Fruit fly (Drosophila melanogaster) whole organism, embryonic: ENCODE measurements around the gene Cpr62Bc.
A peak's percentile ranks its signal among the peaks of the same experiment; 100 is the strongest.

Experiments
- Asciz ChIP-seq: fragments of 200-800 bp; sonication (Bioruptor generic); optimal IDR thresholded peaks from 2 replicates; lab custom pipeline; 2017; ENCODE audit warnings: missing biosample characterization, mild to moderate bottlenecking, missing genetic modification characterization, missing genetic modification reagents
- Awh ChIP-seq: fragments of 200-800 bp; sonication (Bioruptor generic); IDR thresholded peaks from 2 replicates; pipeline ENCODE4, ENCODE4 v1.3.6; 2022; ENCODE audit warnings: missing biosample characterization, missing genetic modification characterization
- B-H2 ChIP-seq: fragments of 200-800 bp; sonication (Bioruptor generic); optimal IDR thresholded peaks from 2 replicates; lab custom pipeline; 2018; ENCODE audit warnings: missing biosample characterization, mild to moderate bottlenecking, missing genetic modification characterization
- CG10543 ChIP-seq: fragments of 200-800 bp; sonication (Bioruptor generic); optimal IDR thresholded peaks from 3 replicates; lab custom pipeline; 2017; ENCODE audit warnings: missing biosample characterization, mild to moderate bottlenecking, missing genetic modification characterization, moderate library complexity
- CG11093 ChIP-seq: fragments of 200-800 bp; sonication (Bioruptor generic); IDR thresholded peaks from 3 replicates; pipeline ENCODE4 v1.3.6; 2022; ENCODE audit warnings: missing biosample characterization, missing genetic modification characterization
- CG11456 ChIP-seq: fragments of 200-800 bp; sonication (Bioruptor generic); IDR thresholded peaks from 3 replicates; pipeline ENCODE4 v1.3.6; 2022; ENCODE audit warnings: missing biosample characterization, missing genetic modification characterization
- CG11695 ChIP-seq: fragments of 200-800 bp; sonication (Bioruptor generic); IDR thresholded peaks from 3 replicates; pipeline ENCODE4 v1.3.6; 2022; ENCODE audit warnings: missing biosample characterization, missing genetic modification characterization
- CG12071 ChIP-seq: fragments of 200-800 bp; sonication (Bioruptor generic); optimal IDR thresholded peaks from 3 replicates; lab custom pipeline; 2018; ENCODE audit warnings: missing biosample characterization, mild to moderate bottlenecking, missing genetic modification characterization
- CG12769 ChIP-seq: fragments of 200-800 bp; sonication (Bioruptor generic); optimal IDR thresholded peaks from 2 replicates; lab custom pipeline; 2019; ENCODE audit warnings: missing biosample characterization, mild to moderate bottlenecking, missing genetic modification characterization, moderate library complexity
- CG14860 ChIP-seq: fragments of 200-800 bp; sonication (Bioruptor generic); IDR thresholded peaks from 3 replicates; pipeline ENCODE4 v1.3.6; 2022; ENCODE audit warnings: missing biosample characterization, missing genetic modification characterization; ENCODE audit not compliant: partially characterized antibody
- CG15269 ChIP-seq: fragments of 200-800 bp; sonication (Bioruptor generic); optimal IDR thresholded peaks from 2 replicates; lab custom pipeline; 2018; ENCODE audit warnings: missing biosample characterization, mild to moderate bottlenecking, missing genetic modification characterization, moderate library complexity
- CG15479 ChIP-seq: fragments of 200-800 bp; sonication (Bioruptor generic); optimal IDR thresholded peaks from 3 replicates; lab custom pipeline; 2019; ENCODE audit warnings: missing biosample characterization, mild to moderate bottlenecking, missing genetic modification characterization, moderate library complexity
- CG17829 ChIP-seq: fragments of 200-800 bp; optimal IDR thresholded peaks from 2 replicates; lab custom pipeline; 2019; ENCODE audit warnings: missing biosample characterization, mild to moderate bottlenecking, missing genetic modification characterization, moderate library complexity
- CG18764 ChIP-seq: fragments of 200-800 bp; sonication (Bioruptor generic); optimal IDR thresholded peaks from 3 replicates; lab custom pipeline; 2016; ENCODE audit warnings: missing biosample characterization, missing genetic modification characterization
- CG2712 ChIP-seq: fragments of 200-800 bp; optimal IDR thresholded peaks from 3 replicates; lab custom pipeline; 2019; ENCODE audit warnings: missing biosample characterization, mild to moderate bottlenecking, missing genetic modification characterization, moderate library complexity
- CG2889 ChIP-seq: fragments of 200-800 bp; sonication (Bioruptor generic); IDR thresholded peaks from 3 replicates; pipeline ENCODE4 v1.3.6; 2022; ENCODE audit warnings: missing biosample characterization, missing genetic modification characterization
- CG30431 ChIP-seq: fragments of 200-800 bp; sonication (Bioruptor generic); optimal IDR thresholded peaks from 2 replicates; lab custom pipeline; 2017; ENCODE audit warnings: missing biosample characterization, missing genetic modification characterization
- CG3163 ChIP-seq: fragments of 200-800 bp; sonication (Bioruptor generic); optimal IDR thresholded peaks from 3 replicates; lab custom pipeline; 2016; ENCODE audit warnings: missing biosample characterization, missing genetic modification characterization
- CG34376 ChIP-seq: fragments of 200-800 bp; sonication (Bioruptor generic); optimal IDR thresholded peaks from 2 replicates; lab custom pipeline; 2018; ENCODE audit warnings: missing biosample characterization, mild to moderate bottlenecking, missing genetic modification characterization
- CG34422 ChIP-seq: fragments of 200-800 bp; sonication (Bioruptor generic); IDR thresholded peaks from 3 replicates; pipeline ENCODE4 v1.3.6; 2022; ENCODE audit warnings: missing biosample characterization, missing genetic modification characterization
- CG4730 ChIP-seq: fragments of 200-800 bp; sonication (Bioruptor generic); IDR thresholded peaks from 2 replicates; pipeline ENCODE4 v1.3.6; 2022; ENCODE audit warnings: missing biosample characterization, missing genetic modification characterization
- CG4820 ChIP-seq: fragments of 200-800 bp; sonication (Bioruptor generic); optimal IDR thresholded peaks from 3 replicates; lab custom pipeline; 2016; ENCODE audit warnings: missing biosample characterization, missing genetic modification characterization
- CG6683 ChIP-seq: fragments of 200-800 bp; sonication (Bioruptor generic); optimal IDR thresholded peaks from 2 replicates; lab custom pipeline; 2017; ENCODE audit warnings: missing biosample characterization, mild to moderate bottlenecking, missing genetic modification characterization, missing genetic modification reagents
- CG8478 ChIP-seq: fragments of >200 bp; optimal IDR thresholded peaks from 2 replicates; lab custom pipeline; 2018
- CG9932 ChIP-seq: fragments of 200-800 bp; sonication (Bioruptor generic); IDR thresholded peaks from 2 replicates; pipeline ENCODE4 v1.3.6; 2022; ENCODE audit warnings: missing biosample characterization, missing genetic modification characterization
- CkIIα-i1 ChIP-seq: fragments of 200-800 bp; sonication (Bioruptor generic); IDR thresholded peaks from 2 replicates; pipeline ENCODE4 v1.3.6; 2022; ENCODE audit warnings: missing biosample characterization, missing genetic modification characterization
- Dek ChIP-seq: fragments of 200-800 bp; sonication (Bioruptor generic); optimal IDR thresholded peaks from 3 replicates; lab custom pipeline; 2019; ENCODE audit warnings: missing biosample characterization, mild to moderate bottlenecking, missing genetic modification characterization, moderate library complexity
- Fer1 ChIP-seq: fragments of 200-800 bp; sonication (Bioruptor generic); optimal IDR thresholded peaks from 2 replicates; lab custom pipeline; 2017; ENCODE audit warnings: missing biosample characterization, mild to moderate bottlenecking, missing genetic modification characterization
- Fer3 ChIP-seq: fragments of 200-800 bp; sonication (Bioruptor generic); optimal IDR thresholded peaks from 2 replicates; lab custom pipeline; 2018; ENCODE audit warnings: missing biosample characterization, mild to moderate bottlenecking, missing genetic modification characterization, moderate library complexity
- Hmr ChIP-seq: fragments of 200-800 bp; sonication (Bioruptor generic); optimal IDR thresholded peaks from 3 replicates; lab custom pipeline; 2017; ENCODE audit warnings: mild to moderate bottlenecking, missing biosample characterization, missing genetic modification reagents, missing genetic modification characterization
- Med ChIP-seq: fragments of 200-800 bp; sonication (Bioruptor generic); peaks from one replicate; lab custom pipeline; 2016; ENCODE audit warnings: missing biosample characterization, missing genetic modification characterization, mild to moderate bottlenecking, inconsistent platforms, moderate library complexity
- Six4 ChIP-seq: fragments of 200-800 bp; sonication (Bioruptor generic); optimal IDR thresholded peaks from 2 replicates; lab custom pipeline; 2016; ENCODE audit warnings: missing biosample characterization, missing genetic modification characterization
- ci ChIP-seq: fragments of 200-800 bp; sonication (Bioruptor generic); IDR thresholded peaks from 3 replicates; pipeline ENCODE4 v1.3.6; 2022; ENCODE audit warnings: missing biosample characterization, missing genetic modification characterization
- dimm ChIP-seq: fragments of 200-800 bp; sonication (Bioruptor generic); IDR thresholded peaks from 2 replicates; pipeline ENCODE4 v1.3.6; 2022; ENCODE audit warnings: missing biosample characterization, missing genetic modification characterization
- esg ChIP-seq: fragments of 200-800 bp; sonication (Bioruptor generic); conservative IDR thresholded peaks from 2 replicates; pipeline ENCODE4 v1.3.6; 2022; ENCODE audit warnings: missing biosample characterization, missing genetic modification characterization
- ewg ChIP-seq: fragments of 200-800 bp; sonication (Bioruptor generic); optimal IDR thresholded peaks from 3 replicates; lab custom pipeline; 2017; ENCODE audit warnings: mild to moderate bottlenecking, missing biosample characterization, missing genetic modification reagents, missing genetic modification characterization
- gt ChIP-seq: fragments of 200-800 bp; sonication (Bioruptor generic); IDR thresholded peaks from 2 replicates; pipeline ENCODE4 v1.3.6; 2022; ENCODE audit warnings: missing biosample characterization, missing genetic modification characterization
- hkb ChIP-seq, 2 experiments: fragments of 200-800 bp in 1 of 2; fragments of >200 bp in 1 of 2; sonication (Bioruptor generic) in 1 of 2; IDR thresholded peaks in 1 of 2; optimal IDR thresholded peaks in 1 of 2; 2 replicates each; pipeline versions ENCODE4 v1.3.6 to Lab custom; 2017 to 2022; ENCODE audit warnings: missing biosample characterization in 1 of 2, missing genetic modification characterization in 1 of 2
- lbe ChIP-seq: fragments of 200-800 bp; sonication (Bioruptor generic); optimal IDR thresholded peaks from 2 replicates; lab custom pipeline; 2016; ENCODE audit warnings: missing biosample characterization, mild to moderate bottlenecking, missing genetic modification characterization
- nau ChIP-seq: fragments of 200-800 bp; sonication (Bioruptor generic); optimal IDR thresholded peaks from 3 replicates; lab custom pipeline; 2017; ENCODE audit warnings: missing biosample characterization, mild to moderate bottlenecking, missing genetic modification characterization, missing genetic modification reagents
- nom ChIP-seq: fragments of 200-800 bp; sonication (Bioruptor generic); optimal IDR thresholded peaks from 2 replicates; lab custom pipeline; 2017; ENCODE audit warnings: missing biosample characterization, missing genetic modification characterization, mild to moderate bottlenecking, moderate library complexity, missing genetic modification reagents
- prd ChIP-seq, 3 experiments: fragments of >200 bp in 2 of 3; fragments of 200-800 bp in 1 of 3; sonication (Bioruptor generic) in 1 of 3; optimal IDR thresholded peaks in 2 of 3; IDR thresholded peaks in 1 of 3; 2 replicates in 2 of 3; 3 replicates in 1 of 3; pipeline versions ENCODE4 v1.3.6 to Lab custom; 2017 to 2022; ENCODE audit warnings: missing biosample characterization in 1 of 3, missing genetic modification characterization in 1 of 3
- slbo ChIP-seq: fragments of 200-800 bp; sonication (Bioruptor generic); IDR thresholded peaks from 2 replicates; pipeline ENCODE4 v1.3.6; 2022; ENCODE audit warnings: missing biosample characterization, missing genetic modification characterization
- sr ChIP-seq: fragments of 200-800 bp; sonication (Bioruptor generic); IDR thresholded peaks from 3 replicates; pipeline ENCODE4 v1.3.6; 2022; ENCODE audit warnings: missing biosample characterization, missing genetic modification characterization
- ssp ChIP-seq: fragments of 200-800 bp; sonication (Bioruptor generic); IDR thresholded peaks from 2 replicates; pipeline ENCODE4 v1.3.6; 2022; ENCODE audit warnings: missing biosample characterization, missing genetic modification characterization
- wdn ChIP-seq: fragments of 200-800 bp; sonication (Bioruptor generic); IDR thresholded peaks from 2 replicates; pipeline ENCODE4 v1.3.6; 2022; ENCODE audit warnings: missing biosample characterization, missing genetic modification characterization
- wek ChIP-seq: fragments of 200-800 bp; sonication (Bioruptor generic); optimal IDR thresholded peaks from 3 replicates; lab custom pipeline; 2018; ENCODE audit warnings: missing biosample characterization, mild to moderate bottlenecking, missing genetic modification characterization, moderate library complexity

Cpr62Bc gene

dm6 chr3L:1868841-1869240 lies 27.0 kb upstream of the Cpr62Bc start (continued):
- 0 out of 3 replicates have a peak, but pooled peaks have one; percentile 27 for TF ChIP-seq CG11456 (GFP tag; lab: Robert Waterston, UW)
- no peak for TF ChIP-seq dimm (GFP tag; lab: Robert Waterston, UW)
- TF ChIP-seq CG4730 (GFP tag; lab: Robert Waterston, UW), result peak; percentile 24; the same call in 1 of the 2 replicates
- peak; percentile 37 for TF ChIP-seq lbe (GFP tag; lab: Kevin White, UChicago)
- TF ChIP-seq Hmr, result no peak
- peak; percentile 36 for TF ChIP-seq Asciz
- peak; percentile 31 for TF ChIP-seq CG6683 (GFP tag; lab: Kevin White, UChicago)
- TF ChIP-seq Fer1, result peak; percentile 10
- peak; percentile 40; the same call in 1 of the 2 replicates for TF ChIP-seq ssp (GFP tag; lab: Robert Waterston, UW)
- TF ChIP-seq Awh (GFP tag; lab: Robert Waterston, UW), result peak; percentile 60; the same call in 1 of the 2 replicates
- TF ChIP-seq Fer3 (tag; lab: Kevin White, UChicago), result peak; percentile 69
- no peak for TF ChIP-seq hkb (optimal IDR thresholded peaks at IDR 0.05; lab: Kevin White, UChicago)
- peak; percentile 47 for TF ChIP-seq hkb (GFP tag; IDR thresholded peaks at IDR 0.05; lab: Robert Waterston, UW)
- TF ChIP-seq CG30431 (GFP tag; lab: Kevin White, UChicago), result no peak
- TF ChIP-seq Med (GFP tag; lab: Kevin White, UChicago), result peak; percentile 70
- TF ChIP-seq CG11695, result peak; percentile 93
- TF ChIP-seq Six4 (GFP tag; lab: Kevin White, UChicago), result peak; percentile 11

- TF ChIP-seq CG4820 (GFP tag; lab: Kevin White, UChicago) (no peak), CG11093 (no peak), CG15479 (GFP tag; lab: Kevin White, UChicago) (peak; percentile 22), prd (optimal IDR thresholded peaks at IDR 0.05; lab: Kevin White, UChicago) (no peak), prd (GFP tag; IDR thresholded peaks at IDR 0.05; lab: Robert Waterston, UW) (no peak), CG18764 (no peak), CG2889 (GFP tag; lab: Robert Waterston, UW) (0 out of 3 replicates have a peak, but pooled peaks have one; percentile 30), B-H2 (GFP tag; lab: Kevin White, UChicago) (no peak), CG12071 (no peak), CkIIα-i1 (GFP tag; lab: Robert Waterston, UW) (no peak), CG8478 (no peak), CG10543 (GFP tag; lab: Kevin White, UChicago) (peak; percentile 9), Dek (tag; lab: Kevin White, UChicago) (no peak), hkb (optimal IDR thresholded peaks at IDR 0.05; lab: Kevin White, UChicago) (no peak), hkb (GFP tag; IDR thresholded peaks at IDR 0.05; lab: Robert Waterston, UW) (no peak), CG12769 (tag; lab: Kevin White, UChicago) (peak; percentile 17), wdn (no peak), gt (no peak), slbo (GFP tag; lab: Robert Waterston, UW) (no peak), CG34422 (GFP tag; lab: Robert Waterston, UW) (peak; percentile 34; the same call in 1 of the 3 replicates), CG15269 (tag; lab: Kevin White, UChicago) (no peak), CG3163 (GFP tag; lab: Kevin White, UChicago) (no peak), esg (no peak), CG14860 (no peak), ci (GFP tag; lab: Robert Waterston, UW) (0 out of 3 replicates have a peak, but pooled peaks have one; percentile 16), CG17829 (tag; lab: Kevin White, UChicago) (no peak), nom (GFP tag; lab: Kevin White, UChicago) (peak; percentile 69), CG34376 (GFP tag; lab: Kevin White, UChicago) (peak; percentile 14), ewg (GFP tag; lab: Kevin White, UChicago) (peak; percentile 61), nau (GFP tag; lab: Kevin White, UChicago) (no peak), CG9932 (GFP tag; lab: Robert Waterston, UW) (no peak), sr (GFP tag; lab: Robert Waterston, UW) (no peak), CG2712 (tag; lab: Kevin White, UChicago) (no peak), wek (GFP tag; lab: Kevin White, UChicago) (no peak)
These were observed 24.3 kb upstream of the Cpr62Bc start for dm6 chr3L:1866021-1866811.
